Worm (Caenorhabditis elegans) whole organism, L2 larva: ENCODE data around the gene C34B4.5.
A peak's percentile ranks its signal among the peaks of the same experiment; 100 is the strongest.

Experiments used
- F13H6.1 ChIP-seq: sonication (generic microtip); optimal IDR thresholded peaks from 2 replicates; lab custom pipeline; 2016; ENCODE audit warnings: missing genetic modification characterization, missing compliant biosample characterization
- R02D3.7 ChIP-seq: fragments of 150-350 bp; optimal IDR thresholded peaks from 2 replicates; lab custom pipeline; 2014; ENCODE audit warnings: missing biosample characterization, missing genetic modification characterization
- aly-2 ChIP-seq: fragments of 150-350 bp; optimal IDR thresholded peaks from 2 replicates; lab custom pipeline; 2014; ENCODE audit warnings: missing biosample characterization, missing genetic modification characterization
- blmp-1 ChIP-seq: sonication (generic microtip); optimal IDR thresholded peaks from 2 replicates; lab custom pipeline; 2017; ENCODE audit warnings: missing genetic modification characterization, mild to moderate bottlenecking, missing compliant biosample characterization, antibody characterized with exemption, moderate library complexity; ENCODE audit not compliant: insufficient read depth
- crh-2 ChIP-seq: sonication (generic microtip); optimal IDR thresholded peaks from 2 replicates; lab custom pipeline; 2017; ENCODE audit warnings: missing biosample characterization, missing genetic modification characterization
- egl-27 ChIP-seq: sonication (generic microtip); optimal IDR thresholded peaks from 3 replicates; lab custom pipeline; 2017; ENCODE audit warnings: missing biosample characterization, missing genetic modification reagents, missing genetic modification characterization
- elt-1 ChIP-seq: fragments of 150-350 bp; optimal IDR thresholded peaks from 2 replicates; lab custom pipeline; 2014; ENCODE audit warnings: missing biosample characterization, missing genetic modification characterization
- elt-3 ChIP-seq: sonication (generic microtip); optimal IDR thresholded peaks from 2 replicates; lab custom pipeline; 2017; ENCODE audit warnings: missing biosample characterization, missing genetic modification characterization
- fos-1 ChIP-seq: fragments of 150-350 bp; optimal IDR thresholded peaks from 2 replicates; lab custom pipeline; 2014; ENCODE audit warnings: missing biosample characterization, missing genetic modification characterization
- gmeb-1 ChIP-seq: fragments of 150-350 bp; optimal IDR thresholded peaks from 2 replicates; lab custom pipeline; 2014; ENCODE audit warnings: missing biosample characterization, missing genetic modification characterization
- lin-11 ChIP-seq: fragments of 150-350 bp; sonication (generic microtip); optimal IDR thresholded peaks from 2 replicates; lab custom pipeline; 2014; ENCODE audit warnings: missing biosample characterization, missing genetic modification characterization, inconsistent platforms, mixed read lengths
- lin-13 ChIP-seq: fragments of 150-350 bp; optimal IDR thresholded peaks from 2 replicates; lab custom pipeline; 2014; ENCODE audit warnings: missing biosample characterization, missing genetic modification reagents, missing genetic modification characterization
- lin-39 ChIP-seq: fragments of 150-350 bp; optimal IDR thresholded peaks from 2 replicates; lab custom pipeline; 2014; ENCODE audit warnings: missing biosample characterization, missing genetic modification reagents, missing genetic modification characterization
- lsy-2 ChIP-seq, 2 experiments: fragments of 150-350 bp in 1 of 2; sonication (generic microtip) in 1 of 2; optimal IDR thresholded peaks; 2 replicates each; lab custom pipeline; 2014 to 2017; ENCODE audit warnings: missing biosample characterization in 2 of 2, missing genetic modification characterization in 2 of 2
- mbf-1 ChIP-seq: sonication (generic microtip); optimal IDR thresholded peaks from 2 replicates; lab custom pipeline; 2017; ENCODE audit warnings: missing biosample characterization, missing genetic modification characterization
- nhr-11 ChIP-seq: fragments of 150-350 bp; optimal IDR thresholded peaks from 2 replicates; lab custom pipeline; 2014; ENCODE audit warnings: missing biosample characterization, missing genetic modification characterization
- nhr-12 ChIP-seq: fragments of 150-350 bp; optimal IDR thresholded peaks from 2 replicates; lab custom pipeline; 2014; ENCODE audit warnings: missing biosample characterization, missing genetic modification characterization
- nhr-21 ChIP-seq: fragments of 150-350 bp; optimal IDR thresholded peaks from 2 replicates; lab custom pipeline; 2014; ENCODE audit warnings: missing biosample characterization, missing genetic modification characterization
- nhr-23 ChIP-seq: fragments of 150-350 bp; optimal IDR thresholded peaks from 2 replicates; lab custom pipeline; 2014; ENCODE audit warnings: missing biosample characterization, missing genetic modification reagents, missing genetic modification characterization
- nhr-237 ChIP-seq: fragments of 150-350 bp; optimal IDR thresholded peaks from 2 replicates; lab custom pipeline; 2014; ENCODE audit warnings: missing biosample characterization, missing genetic modification characterization
- nhr-25 ChIP-seq: fragments of 150-350 bp; sonication (generic microtip); optimal IDR thresholded peaks from 3 replicates; lab custom pipeline; 2014; ENCODE audit warnings: missing biosample characterization, missing genetic modification characterization
- nhr-6 ChIP-seq: fragments of 150-350 bp; optimal IDR thresholded peaks from 2 replicates; lab custom pipeline; 2014; ENCODE audit warnings: missing biosample characterization, missing genetic modification characterization
- nhr-77 ChIP-seq: fragments of 150-350 bp; optimal IDR thresholded peaks from 2 replicates; lab custom pipeline; 2014; ENCODE audit warnings: missing biosample characterization, missing genetic modification characterization
- skn-1 ChIP-seq: sonication (generic microtip); optimal IDR thresholded peaks from 2 replicates; lab custom pipeline; 2017; ENCODE audit warnings: missing biosample characterization, missing genetic modification characterization
- sma-3 ChIP-seq: sonication (generic microtip); optimal IDR thresholded peaks from 2 replicates; lab custom pipeline; 2016; ENCODE audit warnings: missing genetic modification reagents, missing genetic modification characterization, missing compliant biosample characterization
- sma-9 ChIP-seq, 2 experiments: fragments of 150-350 bp in 1 of 2; sonication (generic microtip) in 1 of 2; optimal IDR thresholded peaks; 2 replicates each; lab custom pipeline; 2014 to 2016; ENCODE audit warnings: missing genetic modification characterization in 2 of 2, mild to moderate bottlenecking in 1 of 2, missing biosample characterization in 1 of 2, missing compliant biosample characterization in 1 of 2, missing genetic modification reagents in 1 of 2, moderate library complexity in 1 of 2
- snpc-4 ChIP-seq: fragments of 150-350 bp; optimal IDR thresholded peaks from 2 replicates; lab custom pipeline; 2014; ENCODE audit warnings: missing biosample characterization, missing genetic modification characterization
- unc-55 ChIP-seq: fragments of 150-350 bp; sonication (generic microtip); optimal IDR thresholded peaks from 3 replicates; lab custom pipeline; 2014; ENCODE audit warnings: missing biosample characterization, missing genetic modification reagents, missing genetic modification characterization
- unc-62 ChIP-seq: fragments of 150-350 bp; optimal IDR thresholded peaks from 2 replicates; lab custom pipeline; 2014; ENCODE audit warnings: missing biosample characterization, missing genetic modification reagents, missing genetic modification characterization
- zag-1 ChIP-seq: fragments of 150-350 bp; optimal IDR thresholded peaks from 2 replicates; lab custom pipeline; 2014; ENCODE audit warnings: missing biosample characterization, missing genetic modification characterization
- ztf-11 ChIP-seq: sonication (generic microtip); optimal IDR thresholded peaks from 2 replicates; lab custom pipeline; 2017; ENCODE audit warnings: missing biosample characterization, missing genetic modification characterization
- ztf-4 ChIP-seq: fragments of 150-350 bp; optimal IDR thresholded peaks from 2 replicates; lab custom pipeline; 2014; ENCODE audit warnings: missing biosample characterization, missing genetic modification characterization

The C34B4.5 gene

ce11 chrV:13095654-13096053 lies at the start of gene C34B4.5:
C34B4.5 (plus strand) TSS chrV:13095954.
- TF ChIP-seq nhr-77 (no peak), snpc-4 (tag; lab: Kevin White, UChicago) (no peak), nhr-11 (no peak), lin-11 (no peak), ztf-11 (tag; lab: Kevin White, UChicago) (no peak), aly-2 (no peak), R02D3.7 (tag; lab: Kevin White, UChicago) (no peak), nhr-237 (tag; lab: Kevin White, UChicago) (no peak), egl-27 (no peak), ztf-4 (no peak), zag-1 (tag; lab: Kevin White, UChicago) (no peak), F13H6.1 (tag; lab: Kevin White, UChicago) (no peak), fos-1 (no peak), nhr-12 (tag; lab: Kevin White, UChicago) (no peak)

DNA sequence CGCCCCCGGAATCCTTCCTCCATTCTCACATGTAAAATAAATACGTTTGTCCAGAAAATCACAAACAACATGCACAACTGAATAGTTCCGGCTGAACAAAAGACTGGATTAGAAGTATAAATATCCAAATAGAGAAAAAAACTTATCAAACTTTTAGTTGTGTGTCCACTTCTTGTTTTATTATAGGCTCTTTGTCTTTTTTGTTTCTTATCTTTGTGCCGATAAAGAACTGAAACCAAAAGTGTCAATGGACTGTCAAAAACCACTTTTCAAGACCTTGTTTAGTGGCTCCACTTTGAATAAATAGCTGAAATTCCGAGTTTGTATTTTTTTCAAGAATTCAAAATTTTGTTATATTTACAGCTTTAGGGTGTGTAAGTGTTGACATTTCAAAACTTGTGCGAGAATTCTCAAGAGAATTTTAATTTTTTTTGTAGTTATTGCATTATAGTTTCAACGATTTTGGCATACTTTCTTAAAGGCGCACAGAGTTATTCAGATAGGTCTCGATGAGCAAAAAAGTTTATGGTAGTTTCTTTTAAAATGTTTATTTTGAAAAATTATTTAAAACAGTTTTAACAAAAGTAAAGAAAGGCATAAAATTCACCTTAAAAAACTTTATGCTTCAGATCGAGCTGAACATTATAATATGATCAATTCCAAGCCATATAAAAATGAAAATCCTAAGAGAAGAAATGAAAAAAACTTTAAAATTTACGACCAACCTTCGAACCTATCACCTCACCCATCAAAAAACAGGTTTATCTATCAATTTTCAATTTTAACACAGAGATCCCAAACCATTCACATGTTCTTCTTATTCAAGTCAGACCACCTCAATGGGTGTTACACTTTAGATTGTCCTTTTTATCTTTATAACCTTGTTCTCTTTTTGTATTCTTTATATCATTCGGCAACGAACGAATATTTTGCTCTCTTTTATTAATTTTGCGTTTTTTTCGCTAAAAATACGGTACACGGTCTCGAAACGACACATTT lies 49.3 kb upstream of the C34B4.5 start:
- TF ChIP-seq lin-13 (GFP tag; lab: Kevin White, UChicago) (no peak), blmp-1 (tag; lab: Kevin White, UChicago) (peak; percentile 23), nhr-25 (tag; lab: Kevin White, UChicago) (peak; percentile 60), unc-62 (GFP tag; lab: Kevin White, UChicago) (no peak), sma-9 (GFP tag; optimal IDR thresholded peaks at IDR 0.05; lab: Kevin White, UChicago) (peak; percentile 64), sma-9 (tag; optimal IDR thresholded peaks at IDR 0.05; lab: Kevin White, UChicago) (no peak), elt-1 (tag; lab: Kevin White, UChicago) (no peak), nhr-23 (tag; lab: Kevin White, UChicago) (no peak), unc-55 (GFP tag; lab: Kevin White, UChicago) (no peak), fos-1 (peak; percentile 34), sma-3 (GFP tag; lab: Kevin White, UChicago) (peak; percentile 20), skn-1 (tag; lab: Kevin White, UChicago) (no peak), lsy-2 (tag; optimal IDR thresholded peaks at IDR 0.05; lab: Kevin White, UChicago) (no peak), nhr-21 (tag; lab: Kevin White, UChicago) (peak; percentile 37)

- no peak for TF ChIP-seq blmp-1 (tag; lab: Kevin White, UChicago)
- TF ChIP-seq nhr-12 (tag; lab: Kevin White, UChicago): no peak
- TF ChIP-seq elt-3 (tag; lab: Kevin White, UChicago): no peak
- TF ChIP-seq nhr-6 (tag; lab: Kevin White, UChicago): no peak
- no peak for TF ChIP-seq zag-1 (tag; lab: Kevin White, UChicago)
- TF ChIP-seq F13H6.1 (tag; lab: Kevin White, UChicago): no peak
- TF ChIP-seq skn-1 (tag; lab: Kevin White, UChicago): no peak
- no peak for TF ChIP-seq lsy-2 (tag; optimal IDR thresholded peaks at IDR 0.05; lab: Kevin White, UChicago)
- peak; percentile 54 for TF ChIP-seq crh-2 (tag; lab: Kevin White, UChicago)
- TF ChIP-seq lin-39: no peak
- TF ChIP-seq mbf-1 (tag; lab: Kevin White, UChicago): no peak
- peak; percentile 38 for TF ChIP-seq sma-9 (GFP tag; optimal IDR thresholded peaks at IDR 0.05; lab: Kevin White, UChicago)
- TF ChIP-seq sma-9 (tag; optimal IDR thresholded peaks at IDR 0.05; lab: Kevin White, UChicago): no peak
- TF ChIP-seq fos-1: peak; percentile 26
- no peak for TF ChIP-seq nhr-23 (tag; lab: Kevin White, UChicago)
Observed at ce11 chrV:13047574-13048030, 48.2 kb upstream of the C34B4.5 start, which contains the start of gene W07G4.5. W07G4.5 (plus strand) TSS chrV:13047980.

- TF ChIP-seq gmeb-1: peak; percentile 10
- no peak for TF ChIP-seq lin-11
- peak; percentile 62 for TF ChIP-seq fos-1
- TF ChIP-seq sma-9 (GFP tag; optimal IDR thresholded peaks at IDR 0.05; lab: Kevin White, UChicago): peak; percentile 50
- TF ChIP-seq sma-9 (tag; optimal IDR thresholded peaks at IDR 0.05; lab: Kevin White, UChicago): no peak
Observed at ce11 chrV:13049149-13049610, 46.6 kb upstream of the C34B4.5 start, which contains the start of gene W07G4.8. W07G4.8 (minus strand) TSS chrV:13049560.
